Fruit fly (Drosophila melanogaster) S2 (cell line): ENCODE results near the gene Klp61F.

ENCODE experiments used
- CG8478 ChIP-seq: fragments of >200 bp; optimal IDR thresholded peaks from 2 replicates; lab custom pipeline; 2018
- CTCF ChIP-seq, 2 experiments: fragments of >200 bp; optimal IDR thresholded peaks; 2 replicates each; lab custom pipeline; 2018

DNA sequence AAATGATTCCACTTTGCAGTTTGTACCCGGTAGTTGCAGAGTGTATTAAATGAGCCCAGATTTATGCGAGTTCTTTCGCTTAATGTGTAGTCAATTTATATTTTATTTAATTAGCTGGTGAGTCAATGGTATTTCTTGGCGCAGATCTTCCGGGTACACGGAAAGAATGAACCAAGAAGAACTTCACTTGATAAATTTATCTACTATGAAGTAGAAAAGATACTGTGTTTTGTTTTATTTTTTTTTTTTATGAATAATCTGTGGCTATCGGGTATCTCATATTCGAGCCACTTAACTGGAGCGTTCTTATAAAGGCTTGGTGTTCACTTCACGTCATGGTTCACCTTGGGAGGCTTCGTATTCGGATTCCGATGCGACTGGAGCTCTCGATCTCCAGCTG is 19.3 kb upstream of the Klp61F start:
- TF ChIP-seq CTCF (optimal IDR thresholded peaks at IDR 0.05; lab: Kevin White, UChicago) (no peak), CG8478 (lab: Kevin White, UChicago) (no peak)
